Worm (Caenorhabditis elegans) whole organism, L3 larva: ENCODE data around the gene unc-104.
A peak's percentile ranks its signal among the peaks of the same experiment; 100 is the strongest.

Experiments used
- R02D3.7 ChIP-seq: fragments of 150-350 bp; optimal IDR thresholded peaks from 2 replicates; lab custom pipeline; 2014; ENCODE audit warnings: missing biosample characterization, missing genetic modification characterization
- ZK546.5 ChIP-seq: sonication (generic microtip); optimal IDR thresholded peaks from 2 replicates; lab custom pipeline; 2017; ENCODE audit warnings: missing biosample characterization, missing genetic modification characterization
- ama-1 ChIP-seq: fragments of 150-350 bp; optimal IDR thresholded peaks from 2 replicates; lab custom pipeline; 2018
- ceh-82 ChIP-seq: fragments of 150-350 bp; optimal IDR thresholded peaks from 2 replicates; lab custom pipeline; 2014; ENCODE audit warnings: missing biosample characterization, missing genetic modification characterization
- ceh-9 ChIP-seq: sonication (generic microtip); optimal IDR thresholded peaks from 2 replicates; lab custom pipeline; 2018; ENCODE audit warnings: missing biosample characterization, missing genetic modification characterization
- daf-12 ChIP-seq: fragments of 150-350 bp; optimal IDR thresholded peaks from 2 replicates; lab custom pipeline; 2014; ENCODE audit warnings: missing biosample characterization, missing genetic modification reagents, missing genetic modification characterization
- egl-5 ChIP-seq: fragments of 150-350 bp; optimal IDR thresholded peaks from 2 replicates; lab custom pipeline; 2017; ENCODE audit warnings: missing biosample characterization, missing genetic modification reagents, missing genetic modification characterization, inconsistent platforms
- elt-1 ChIP-seq: fragments of 150-350 bp; optimal IDR thresholded peaks from 2 replicates; lab custom pipeline; 2014; ENCODE audit warnings: missing biosample characterization, missing genetic modification characterization
- elt-2 ChIP-seq: sonication (generic microtip); optimal IDR thresholded peaks from 2 replicates; lab custom pipeline; 2016; ENCODE audit warnings: missing genetic modification reagents, mild to moderate bottlenecking, missing genetic modification characterization, missing compliant biosample characterization
- elt-3 ChIP-seq, 3 experiments: fragments of 150-350 bp in 1 of 3; sonication (generic microtip) in 2 of 3; optimal IDR thresholded peaks; 2 replicates in 2 of 3; 4 replicates in 1 of 3; lab custom pipeline; 2014 to 2017; ENCODE audit warnings: missing biosample characterization in 3 of 3, missing genetic modification characterization in 3 of 3
- fkh-2 ChIP-seq: fragments of 150-350 bp; optimal IDR thresholded peaks from 2 replicates; lab custom pipeline; 2014; ENCODE audit warnings: missing biosample characterization, missing genetic modification reagents, missing genetic modification characterization
- hmg-11 ChIP-seq: sonication (generic microtip); optimal IDR thresholded peaks from 2 replicates; lab custom pipeline; 2016; ENCODE audit warnings: missing genetic modification characterization, missing compliant biosample characterization
- jun-1 ChIP-seq: fragments of 150-350 bp; optimal IDR thresholded peaks from 2 replicates; lab custom pipeline; 2014; ENCODE audit warnings: missing biosample characterization, missing genetic modification reagents, missing genetic modification characterization
- lin-15B ChIP-seq: fragments of 150-350 bp; optimal IDR thresholded peaks from 2 replicates; lab custom pipeline; 2014; ENCODE audit warnings: missing biosample characterization, missing genetic modification characterization
- lin-39 ChIP-seq: fragments of 150-350 bp; optimal IDR thresholded peaks from 2 replicates; lab custom pipeline; 2018; ENCODE audit warnings: missing biosample characterization, missing genetic modification reagents, missing genetic modification characterization
- lsy-12 ChIP-seq: sonication (generic microtip); optimal IDR thresholded peaks from 2 replicates; lab custom pipeline; 2016; ENCODE audit warnings: mild to moderate bottlenecking, missing genetic modification characterization, missing compliant biosample characterization
- mdl-1 ChIP-seq: fragments of 150-350 bp; optimal IDR thresholded peaks from 2 replicates; lab custom pipeline; 2014; ENCODE audit warnings: missing biosample characterization, missing genetic modification characterization
- mml-1 ChIP-seq: fragments of 150-350 bp; sonication (generic microtip); optimal IDR thresholded peaks from 3 replicates; lab custom pipeline; 2014; ENCODE audit warnings: missing biosample characterization, missing genetic modification characterization
- nfya-1 ChIP-seq: sonication (generic microtip); optimal IDR thresholded peaks from 2 replicates; lab custom pipeline; 2017; ENCODE audit warnings: missing genetic modification characterization, mild to moderate bottlenecking, missing compliant biosample characterization, antibody characterized with exemption, moderate library complexity; ENCODE audit not compliant: insufficient read depth
- nhr-11 ChIP-seq: fragments of 150-350 bp; optimal IDR thresholded peaks from 2 replicates; lab custom pipeline; 2014; ENCODE audit warnings: missing biosample characterization, missing genetic modification characterization
- nhr-12 ChIP-seq: fragments of 150-350 bp; optimal IDR thresholded peaks from 2 replicates; lab custom pipeline; 2014; ENCODE audit warnings: missing biosample characterization, missing genetic modification characterization
- nhr-23 ChIP-seq: fragments of 150-350 bp; optimal IDR thresholded peaks from 2 replicates; lab custom pipeline; 2014; ENCODE audit warnings: missing biosample characterization, missing genetic modification reagents, missing genetic modification characterization
- nhr-237 ChIP-seq: fragments of 150-350 bp; optimal IDR thresholded peaks from 2 replicates; lab custom pipeline; 2014; ENCODE audit warnings: missing biosample characterization, missing genetic modification characterization
- nhr-76 ChIP-seq: fragments of 150-350 bp; sonication (generic microtip); optimal IDR thresholded peaks from 5 replicates; lab custom pipeline; 2014; ENCODE audit warnings: missing biosample characterization, missing genetic modification characterization
- pha-4 ChIP-seq: fragments of 150-350 bp; optimal IDR thresholded peaks from 2 replicates; lab custom pipeline; 2014; ENCODE audit warnings: missing biosample characterization, missing genetic modification reagents, missing genetic modification characterization
- skn-1 ChIP-seq: fragments of 150-350 bp; optimal IDR thresholded peaks from 2 replicates; lab custom pipeline; 2014; ENCODE audit warnings: missing biosample characterization, missing genetic modification characterization
- snpc-4 ChIP-seq: fragments of 150-350 bp; optimal IDR thresholded peaks from 2 replicates; lab custom pipeline; 2014; ENCODE audit warnings: missing biosample characterization, missing genetic modification characterization
- tbx-2 ChIP-seq: sonication (generic microtip); optimal IDR thresholded peaks from 2 replicates; lab custom pipeline; 2016; ENCODE audit warnings: mild to moderate bottlenecking, missing genetic modification characterization, missing compliant biosample characterization
- unc-39 ChIP-seq: sonication (generic microtip); optimal IDR thresholded peaks from 4 replicates; lab custom pipeline; 2017; ENCODE audit warnings: missing biosample characterization, missing genetic modification characterization
- unc-62 ChIP-seq: fragments of 150-350 bp; sonication (generic microtip); optimal IDR thresholded peaks from 4 replicates; lab custom pipeline; 2014; ENCODE audit warnings: missing biosample characterization, missing genetic modification reagents, missing genetic modification characterization
- zag-1 ChIP-seq: fragments of 150-350 bp; optimal IDR thresholded peaks from 2 replicates; lab custom pipeline; 2014; ENCODE audit warnings: missing biosample characterization, missing genetic modification characterization
- ztf-4 ChIP-seq: fragments of 150-350 bp; optimal IDR thresholded peaks from 2 replicates; lab custom pipeline; 2014; ENCODE audit warnings: missing biosample characterization, missing genetic modification characterization

The unc-104 gene

DNA sequence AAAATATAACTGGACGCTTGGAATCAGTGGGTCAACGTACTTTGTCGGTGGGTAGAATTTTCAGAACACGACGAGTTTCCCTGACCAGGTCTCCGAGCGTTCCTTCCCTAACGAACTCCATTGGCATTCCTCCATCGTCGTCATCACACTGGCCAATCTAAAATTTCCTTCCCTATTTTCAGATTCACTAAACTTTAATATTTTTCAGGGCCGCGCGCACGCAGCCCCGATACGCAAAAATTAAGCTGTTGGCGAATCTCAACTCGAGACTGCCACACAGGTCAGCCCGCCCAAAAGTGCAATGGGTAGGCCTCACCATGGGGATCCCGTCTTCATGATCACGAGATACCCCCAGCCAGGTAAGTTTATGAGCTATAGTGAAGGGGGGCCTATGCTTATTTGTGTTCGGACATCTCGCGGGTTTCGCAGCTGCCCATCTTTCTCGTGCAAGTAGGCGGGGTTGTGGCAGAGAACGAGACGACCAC is 26.6 kb upstream of the unc-104 start (continued):
- TF ChIP-seq pha-4 (tag; lab: Kevin White, UChicago) (peak; percentile 39), skn-1 (tag; lab: Kevin White, UChicago) (no peak), unc-62 (GFP tag; lab: Kevin White, UChicago) (no peak), zag-1 (tag; lab: Kevin White, UChicago) (no peak), ama-1 (peak; percentile 97), nhr-237 (tag; lab: Kevin White, UChicago) (no peak), elt-3 (tag; optimal IDR thresholded peaks at IDR 0.05; lab: Kevin White, UChicago) (peak in 1 of 3 experiments; percentile 25), nhr-76 (tag; lab: Kevin White, UChicago) (no peak), unc-39 (tag; lab: Kevin White, UChicago) (no peak), nhr-12 (tag; lab: Kevin White, UChicago) (no peak), mml-1 (tag; lab: Kevin White, UChicago) (no peak), nfya-1 (tag; lab: Kevin White, UChicago) (peak; percentile 66), nhr-11 (tag; lab: Kevin White, UChicago) (no peak), nhr-23 (tag; lab: Kevin White, UChicago) (peak; percentile 49)
- TF ChIP-seq, all 47 proteins: peak for 21

DNA sequence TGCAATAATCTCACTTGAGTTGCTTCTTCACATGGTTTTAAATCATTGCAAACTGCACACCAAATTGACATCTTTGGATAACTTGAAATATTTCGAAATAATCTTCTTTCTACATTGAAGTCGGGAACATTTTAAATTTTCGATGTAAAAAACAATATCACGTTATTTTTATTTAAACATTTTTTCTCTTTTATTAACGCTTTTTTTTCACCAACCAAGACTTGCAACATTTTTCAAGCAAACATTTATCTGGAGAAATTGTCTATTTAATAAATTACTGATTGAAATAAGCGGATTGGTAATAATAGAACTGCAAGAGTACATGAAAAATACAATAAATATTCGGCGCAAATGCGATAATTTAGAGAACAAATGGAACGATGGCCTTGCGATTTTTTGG is 24.3 kb upstream of the unc-104 start, which contains the start of gene C15F1.5:
Gene C15F1.5, minus strand, starts transcription at position 101 of the 400 bp plus-strand sequence.
- TF ChIP-seq lin-39 (tag; lab: Kevin White, UChicago) (no peak), nhr-12 (tag; lab: Kevin White, UChicago) (no peak), snpc-4 (no peak), lsy-12 (tag; lab: Kevin White, UChicago) (no peak), ZK546.5 (tag; lab: Kevin White, UChicago) (no peak), nhr-237 (tag; lab: Kevin White, UChicago) (no peak)

DNA sequence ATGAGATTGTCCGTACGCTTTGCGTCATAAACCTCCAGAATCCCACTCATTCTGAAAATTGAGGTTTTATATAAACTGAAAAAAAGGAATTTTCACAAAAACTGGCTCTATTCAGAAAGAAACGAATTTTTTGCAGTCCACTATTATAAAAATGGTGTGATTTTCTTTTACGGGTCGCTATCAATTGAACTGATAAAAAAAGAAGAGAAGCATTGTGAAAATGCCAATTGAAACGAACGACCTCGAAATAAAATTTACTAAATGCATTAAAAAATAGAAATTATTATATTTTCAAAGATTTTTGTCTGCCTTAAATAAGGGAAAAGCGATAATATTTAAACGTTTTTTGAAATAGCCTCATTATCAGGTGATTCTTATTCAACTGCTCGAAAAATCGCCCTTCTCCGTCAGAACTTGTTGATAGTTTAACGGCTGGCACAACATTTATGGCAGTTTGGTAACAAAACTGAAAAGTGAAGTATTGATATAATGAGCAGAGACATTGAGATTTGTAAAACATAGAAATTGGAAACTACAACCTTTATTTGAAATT is 22.5 kb upstream of the unc-104 start, which contains the start of gene art-1:
Gene art-1, minus strand, starts transcription at position 51 of the 553 bp plus-strand sequence.
- peak; percentile 2 for TF ChIP-seq ama-1
- no peak for TF ChIP-seq ceh-9 (tag; lab: Kevin White, UChicago)
- no peak for TF ChIP-seq tbx-2 (tag; lab: Kevin White, UChicago)
- no peak for TF ChIP-seq unc-62 (GFP tag; lab: Kevin White, UChicago)
- peak; percentile 31 for TF ChIP-seq pha-4 (tag; lab: Kevin White, UChicago)
- TF ChIP-seq lin-15B = no peak
- TF ChIP-seq egl-5 = no peak
- peak; percentile 47 for TF ChIP-seq elt-2 (tag; lab: Kevin White, UChicago)
- TF ChIP-seq jun-1 (tag; lab: Kevin White, UChicago) = no peak

DNA sequence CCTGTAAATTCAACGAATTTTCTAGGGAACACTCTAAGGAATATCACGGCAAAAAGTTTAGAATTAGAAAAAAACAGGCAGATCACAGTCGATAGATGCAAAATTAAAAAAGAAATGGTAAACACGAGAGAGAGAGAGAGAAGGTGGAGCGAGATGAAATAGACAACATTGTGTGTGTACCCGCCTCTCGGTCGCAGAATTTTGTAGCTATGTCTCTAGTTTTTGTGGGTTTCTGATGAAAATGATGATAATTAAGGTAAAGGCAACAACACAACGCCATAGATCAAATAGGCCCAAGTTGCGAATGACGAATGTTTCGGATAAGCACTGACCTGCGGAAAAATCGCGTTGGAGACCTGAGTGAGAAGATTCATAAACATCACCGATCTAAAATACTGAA is 21.3 kb upstream of the unc-104 start, which contains the start of gene sod-1:
Gene sod-1, minus strand, starts transcription at position 387 of the 400 bp plus-strand sequence.
- no peak for TF ChIP-seq R02D3.7
- TF ChIP-seq ztf-4 (tag; lab: Kevin White, UChicago) = no peak
- TF ChIP-seq elt-1 (tag; lab: Kevin White, UChicago) = no peak
- no peak for TF ChIP-seq mdl-1 (tag; lab: Kevin White, UChicago)
- no peak for TF ChIP-seq zag-1 (tag; lab: Kevin White, UChicago)
- TF ChIP-seq nhr-237 (tag; lab: Kevin White, UChicago) = no peak

DNA sequence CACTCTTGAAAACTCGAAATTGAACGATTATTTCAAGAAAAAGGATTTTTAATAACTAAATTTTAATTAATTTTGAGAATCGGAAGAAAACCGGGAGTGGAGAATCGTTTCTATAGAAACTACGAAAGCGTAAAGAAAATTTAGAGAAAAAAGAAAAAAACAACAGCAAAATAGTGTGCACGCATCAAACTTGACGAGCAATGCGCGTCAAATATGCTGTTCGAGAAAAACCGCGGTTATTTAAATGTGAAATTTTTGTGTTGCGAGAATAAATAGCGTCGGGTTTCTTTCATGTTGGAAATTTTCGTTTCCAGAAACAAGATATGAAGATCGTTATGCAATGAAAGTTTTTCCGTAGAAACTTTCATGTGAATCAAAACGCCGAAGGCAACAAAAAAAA is 20.8 kb upstream of the unc-104 start:
- TF ChIP-seq snpc-4 (peak; percentile 48), lin-15B (peak; percentile 50), nhr-23 (tag; lab: Kevin White, UChicago) (peak; percentile 1), ceh-9 (tag; lab: Kevin White, UChicago) (no peak), daf-12 (no peak), nhr-237 (tag; lab: Kevin White, UChicago) (no peak), pha-4 (tag; lab: Kevin White, UChicago) (peak; percentile 78), skn-1 (tag; lab: Kevin White, UChicago) (peak; percentile 29), fkh-2 (no peak), R02D3.7 (peak; percentile 35), ama-1 (no peak), zag-1 (tag; lab: Kevin White, UChicago) (no peak), ceh-82 (tag; lab: Kevin White, UChicago) (no peak), nfya-1 (tag; lab: Kevin White, UChicago) (peak; percentile 79), mml-1 (tag; lab: Kevin White, UChicago) (no peak), hmg-11 (tag; lab: Kevin White, UChicago) (peak; percentile 43)
